Worm (Caenorhabditis elegans) whole organism, midembryonic: ENCODE results near the gene Y42G9A.2.

Source experiments
- T22C8.4 ChIP-seq: fragments of 200-800 bp; sonication (Bioruptor generic); IDR thresholded peaks from 2 replicates; pipeline ENCODE4 v1.3.6; 2022; ENCODE audit warnings: missing genetic modification characterization, missing compliant biosample characterization
- cog-1 ChIP-seq: sonication (generic microtip); optimal IDR thresholded peaks from 2 replicates; lab custom pipeline; 2016; ENCODE audit warnings: missing genetic modification characterization, missing compliant biosample characterization
- flt-1 ChIP-seq: fragments of 200-800 bp; sonication (Bioruptor generic); IDR thresholded peaks from 2 replicates; pipeline ENCODE4 v1.3.6; 2022; ENCODE audit warnings: missing genetic modification characterization, missing compliant biosample characterization
- klf-2 ChIP-seq: fragments of 200-800 bp; sonication (Bioruptor generic); conservative IDR thresholded peaks from 2 replicates; pipeline ENCODE4 v1.3.6; 2022; ENCODE audit warnings: missing genetic modification reagents, missing genetic modification characterization, missing compliant biosample characterization
- med-1 ChIP-seq: sonication (generic microtip); optimal IDR thresholded peaks from 2 replicates; lab custom pipeline; 2017; ENCODE audit warnings: missing genetic modification characterization, mild to moderate bottlenecking, missing compliant biosample characterization, antibody characterized with exemption, missing genetic modification reagents; ENCODE audit not compliant: insufficient read depth
- ref-1 ChIP-seq: fragments of 200-800 bp; sonication (Bioruptor generic); conservative IDR thresholded peaks from 2 replicates; pipeline ENCODE4 v1.3.6; 2022; ENCODE audit warnings: missing genetic modification reagents, missing genetic modification characterization, missing compliant biosample characterization
- tab-1 ChIP-seq: fragments of 200-800 bp; sonication (Bioruptor generic); IDR thresholded peaks from 2 replicates; pipeline ENCODE4 v1.3.6; 2022; ENCODE audit warnings: missing genetic modification characterization, missing compliant biosample characterization
- ztf-23 ChIP-seq: fragments of 200-800 bp; sonication (Bioruptor generic); IDR thresholded peaks from 2 replicates; pipeline ENCODE4 v1.3.6; 2022; ENCODE audit warnings: missing genetic modification reagents, missing genetic modification characterization, missing compliant biosample characterization
- ztf-29 ChIP-seq: fragments of 200-800 bp; sonication (Bioruptor generic); IDR thresholded peaks from 2 replicates; pipeline ENCODE4 v1.3.6; 2022; ENCODE audit warnings: missing genetic modification reagents, missing genetic modification characterization, missing compliant biosample characterization

Y42G9A.2 gene

DNA sequence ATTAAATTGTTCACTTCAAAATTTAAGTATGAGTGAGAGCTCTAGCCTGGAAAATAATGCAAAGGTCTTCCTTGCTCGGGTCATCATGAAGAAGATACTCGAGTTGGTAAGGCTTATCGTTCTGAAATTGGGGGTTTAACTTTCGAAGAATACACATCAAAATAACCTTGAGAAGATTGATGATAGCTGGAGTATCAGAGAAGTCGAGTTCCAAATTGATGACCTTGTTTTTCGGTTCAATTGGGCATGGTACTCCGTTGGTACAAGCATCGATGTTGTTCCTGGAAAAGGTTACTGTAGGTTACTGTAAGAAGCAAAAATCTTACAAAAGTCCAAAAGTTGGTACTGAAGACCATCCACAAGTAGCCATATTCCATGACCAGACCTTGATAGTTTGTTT, 28.2 kb downstream of the Y42G9A.2 start:
- TF ChIP-seq med-1 (GFP tag; lab: Kevin White, UChicago) (no peak), ref-1 (no peak), T22C8.4 (no peak), klf-2 (GFP tag; lab: Robert Waterston, UW) (no peak), tab-1 (GFP tag; lab: Robert Waterston, UW) (no peak)

DNA sequence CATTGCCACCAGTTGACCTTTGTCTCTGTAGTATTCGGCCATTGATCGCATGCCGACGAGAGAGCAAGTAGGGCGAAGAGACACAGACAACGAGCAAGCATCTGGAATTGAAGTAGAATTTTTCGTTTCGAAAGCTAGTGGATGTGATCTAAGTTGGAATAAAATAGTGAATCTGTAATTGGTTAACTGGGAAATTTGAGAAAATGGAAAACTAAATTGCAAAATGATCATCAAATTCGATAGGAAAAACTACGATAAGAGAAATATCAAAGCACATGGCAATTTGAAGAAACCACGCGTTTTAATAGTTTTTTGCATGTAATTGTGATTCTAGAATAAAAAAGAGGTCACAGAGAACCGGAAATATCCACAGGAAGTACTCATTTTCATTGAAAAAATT, 28.8 kb downstream of the Y42G9A.2 start, which contains the start of gene F42A10.6:
TSS of gene F42A10.6 (minus strand) at position 101 of the 400 bp plus-strand sequence.
- TF ChIP-seq klf-2 (GFP tag; lab: Robert Waterston, UW) (no peak), tab-1 (GFP tag; lab: Robert Waterston, UW) (no peak), cog-1 (tag; lab: Kevin White, UChicago) (no peak), T22C8.4 (no peak), ref-1 (no peak), ztf-23 (no peak), med-1 (GFP tag; lab: Kevin White, UChicago) (no peak), flt-1 (GFP tag; lab: Robert Waterston, UW) (no peak), ztf-29 (GFP tag; lab: Robert Waterston, UW) (no peak)

DNA sequence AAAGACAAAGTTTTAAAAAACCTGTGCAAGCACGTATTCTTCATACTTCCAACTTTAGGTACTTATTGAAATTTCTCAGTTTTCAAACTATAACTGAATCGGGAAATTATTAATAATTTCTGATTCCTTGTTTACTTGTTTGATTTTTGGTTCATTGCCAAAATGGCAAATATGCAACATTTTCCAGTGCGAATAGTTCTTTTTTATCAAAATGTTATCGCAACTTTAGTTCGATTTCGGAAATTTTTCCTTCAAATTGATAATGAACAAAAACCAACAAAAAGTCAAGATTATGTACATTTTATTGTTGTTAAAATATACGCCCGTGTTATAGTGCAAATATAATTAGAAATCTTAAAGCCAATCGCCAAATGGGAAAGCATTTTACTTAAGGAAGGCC, 29.6 kb downstream of the Y42G9A.2 start:
- TF ChIP-seq tab-1 (GFP tag; lab: Robert Waterston, UW) (no peak), klf-2 (GFP tag; lab: Robert Waterston, UW) (no peak), cog-1 (tag; lab: Kevin White, UChicago) (no peak), ref-1 (no peak), med-1 (GFP tag; lab: Kevin White, UChicago) (no peak), flt-1 (GFP tag; lab: Robert Waterston, UW) (no peak), T22C8.4 (no peak), ztf-29 (GFP tag; lab: Robert Waterston, UW) (no peak), ztf-23 (no peak)

DNA sequence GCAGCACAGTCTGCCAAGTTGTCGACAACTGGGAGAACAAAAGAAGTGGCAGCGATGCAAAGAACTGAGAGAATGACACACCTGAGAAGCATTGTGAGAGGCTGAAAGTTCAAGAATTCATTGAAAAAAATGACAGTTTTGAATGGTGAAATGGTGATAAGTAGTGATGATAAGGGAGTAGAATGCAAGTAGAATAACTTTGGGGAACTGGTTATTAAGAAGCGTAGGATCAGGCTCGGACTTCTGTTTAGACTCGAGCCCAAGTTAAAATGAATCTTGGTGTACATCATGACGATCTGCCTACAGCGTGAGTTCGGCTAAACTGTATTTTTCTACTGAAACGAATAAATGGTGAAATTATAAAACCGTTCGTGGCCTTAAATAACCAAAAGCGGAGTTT, 30.6 kb downstream of the Y42G9A.2 start, which contains the start of gene F42A10.7:
TSS of gene F42A10.7 (minus strand) at position 101 of the 400 bp plus-strand sequence.
- no peak for TF ChIP-seq klf-2 (GFP tag; lab: Robert Waterston, UW)
- TF ChIP-seq ztf-23 = no peak
- TF ChIP-seq T22C8.4 = no peak
- no peak for TF ChIP-seq flt-1 (GFP tag; lab: Robert Waterston, UW)
- no peak for TF ChIP-seq med-1 (GFP tag; lab: Kevin White, UChicago)
- no peak for TF ChIP-seq cog-1 (tag; lab: Kevin White, UChicago)
- no peak for TF ChIP-seq ref-1
- TF ChIP-seq ztf-29 (GFP tag; lab: Robert Waterston, UW) = no peak
- no peak for TF ChIP-seq tab-1 (GFP tag; lab: Robert Waterston, UW)

DNA sequence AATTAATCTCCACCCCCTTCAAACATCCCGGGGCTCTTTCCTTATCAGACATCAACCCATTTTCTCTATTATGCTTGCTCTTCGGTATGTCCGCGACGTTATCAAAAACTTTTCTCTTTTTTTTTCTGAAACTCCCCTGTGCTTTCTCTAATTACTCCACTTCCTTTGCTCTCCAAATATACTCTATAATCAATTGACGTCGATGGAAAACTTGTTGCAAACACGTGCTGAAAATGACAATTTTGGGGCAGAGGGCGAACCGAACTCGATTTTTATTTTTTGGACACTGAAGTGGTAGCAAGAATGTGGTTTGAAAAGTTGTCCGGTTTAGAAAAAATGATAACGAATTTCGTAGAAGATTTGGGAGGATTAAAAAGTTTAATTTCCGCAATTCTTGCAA, 31.1 kb downstream of the Y42G9A.2 start:
- no peak for TF ChIP-seq T22C8.4
- TF ChIP-seq klf-2 (GFP tag; lab: Robert Waterston, UW) = no peak
- no peak for TF ChIP-seq tab-1 (GFP tag; lab: Robert Waterston, UW)

DNA sequence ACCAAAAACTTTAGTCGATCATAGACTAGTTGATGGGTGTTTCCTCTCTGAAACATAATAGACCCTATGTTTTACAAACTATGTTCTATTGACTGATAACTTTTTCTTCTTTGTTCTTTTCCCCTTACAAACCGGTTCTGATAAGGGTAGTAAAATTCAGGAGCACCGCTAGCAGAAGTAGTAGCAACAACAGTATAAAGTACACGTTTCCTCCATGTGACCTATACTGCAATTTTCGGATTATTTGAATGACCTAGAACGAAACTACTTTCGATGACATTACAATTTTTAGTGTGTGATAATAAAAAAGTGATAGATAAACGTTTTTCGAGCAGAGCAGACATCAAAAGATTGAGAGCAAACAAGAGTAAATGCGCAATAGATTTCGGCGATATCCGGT, 32.3 kb downstream of the Y42G9A.2 start:
- TF ChIP-seq T22C8.4 (no peak), med-1 (GFP tag; lab: Kevin White, UChicago) (no peak), ref-1 (no peak), ztf-23 (no peak), flt-1 (GFP tag; lab: Robert Waterston, UW) (no peak), klf-2 (GFP tag; lab: Robert Waterston, UW) (no peak), tab-1 (GFP tag; lab: Robert Waterston, UW) (no peak), cog-1 (tag; lab: Kevin White, UChicago) (no peak), ztf-29 (GFP tag; lab: Robert Waterston, UW) (no peak)

DNA sequence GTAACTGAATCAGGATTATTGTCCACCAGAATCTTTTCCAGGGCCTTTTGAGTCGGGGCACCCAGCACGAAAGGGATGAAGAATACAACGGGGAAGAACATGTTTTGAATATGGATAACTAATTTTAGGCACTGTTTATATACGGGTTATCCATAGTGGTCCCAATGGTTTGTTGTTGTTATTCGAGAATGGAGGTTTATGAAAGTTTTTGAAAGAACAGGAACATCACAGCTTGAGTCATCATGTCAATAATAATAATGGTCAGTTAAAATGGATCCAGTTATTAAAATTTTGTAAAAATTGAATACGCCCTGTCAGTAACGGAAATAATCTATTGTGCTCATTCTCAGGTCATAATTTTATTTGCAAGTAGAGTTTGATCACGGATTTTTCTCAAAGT, 35.1 kb downstream of the Y42G9A.2 start, which contains the start of gene nas-28:
TSS of gene nas-28 (minus strand) at position 101 of the 400 bp plus-strand sequence.
- TF ChIP-seq tab-1 (GFP tag; lab: Robert Waterston, UW) (no peak), med-1 (GFP tag; lab: Kevin White, UChicago) (no peak), ztf-23 (no peak), ref-1 (no peak), cog-1 (tag; lab: Kevin White, UChicago) (no peak), flt-1 (GFP tag; lab: Robert Waterston, UW) (no peak), klf-2 (GFP tag; lab: Robert Waterston, UW) (no peak), T22C8.4 (no peak), ztf-29 (GFP tag; lab: Robert Waterston, UW) (no peak)

DNA sequence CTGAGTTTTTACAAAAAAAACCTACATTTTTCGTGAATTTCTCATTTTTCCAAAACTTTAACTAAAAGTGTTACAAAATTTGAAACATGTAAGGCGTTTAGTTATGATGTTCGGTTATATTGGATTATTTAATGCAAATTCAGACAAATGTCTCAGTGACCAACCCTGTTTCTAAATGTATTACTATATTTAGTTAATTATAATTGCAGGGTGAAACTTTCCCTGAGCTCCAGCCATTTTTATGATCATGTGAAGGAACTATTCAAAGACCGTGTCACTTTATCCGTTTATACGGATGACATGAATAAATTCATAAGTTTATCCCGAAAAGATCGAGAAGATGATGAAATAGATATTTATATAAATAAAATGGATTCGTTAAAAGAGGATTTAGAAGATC, 42.8 kb downstream of the Y42G9A.2 start, which contains the start of gene C23G10.5:
TSS of gene C23G10.5 (plus strand) at position 301 of the 400 bp plus-strand sequence.
- TF ChIP-seq ztf-23 (no peak), ztf-29 (GFP tag; lab: Robert Waterston, UW) (no peak), med-1 (GFP tag; lab: Kevin White, UChicago) (no peak), flt-1 (GFP tag; lab: Robert Waterston, UW) (no peak), ref-1 (no peak), tab-1 (GFP tag; lab: Robert Waterston, UW) (no peak), klf-2 (GFP tag; lab: Robert Waterston, UW) (no peak), cog-1 (tag; lab: Kevin White, UChicago) (no peak), T22C8.4 (no peak)

DNA sequence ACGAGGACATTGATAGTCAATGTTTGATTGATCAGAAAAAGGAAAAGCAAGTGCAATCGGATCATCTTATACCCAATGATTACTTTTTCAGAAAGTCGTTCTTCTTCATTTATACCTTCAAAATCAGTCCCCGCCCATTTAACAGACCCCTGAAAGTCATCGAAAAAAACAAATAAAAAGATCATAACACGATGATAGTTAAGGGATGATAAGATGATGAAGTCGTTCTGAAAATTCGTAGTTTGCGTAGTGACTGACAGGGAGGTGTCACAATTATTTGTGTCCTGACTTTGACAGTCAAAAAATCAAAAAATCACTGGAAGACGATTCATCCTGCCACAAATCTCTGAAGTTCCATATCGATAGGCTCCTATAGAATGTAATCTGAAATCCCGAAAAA, 46.5 kb downstream of the Y42G9A.2 start, which contains the start of gene ugt-66:
TSS of gene ugt-66 (minus strand) at position 101 of the 400 bp plus-strand sequence.
- TF ChIP-seq tab-1 (GFP tag; lab: Robert Waterston, UW) (no peak), T22C8.4 (no peak), klf-2 (GFP tag; lab: Robert Waterston, UW) (no peak), cog-1 (tag; lab: Kevin White, UChicago) (no peak), med-1 (GFP tag; lab: Kevin White, UChicago) (no peak), ref-1 (no peak), ztf-23 (no peak), flt-1 (GFP tag; lab: Robert Waterston, UW) (no peak)

DNA sequence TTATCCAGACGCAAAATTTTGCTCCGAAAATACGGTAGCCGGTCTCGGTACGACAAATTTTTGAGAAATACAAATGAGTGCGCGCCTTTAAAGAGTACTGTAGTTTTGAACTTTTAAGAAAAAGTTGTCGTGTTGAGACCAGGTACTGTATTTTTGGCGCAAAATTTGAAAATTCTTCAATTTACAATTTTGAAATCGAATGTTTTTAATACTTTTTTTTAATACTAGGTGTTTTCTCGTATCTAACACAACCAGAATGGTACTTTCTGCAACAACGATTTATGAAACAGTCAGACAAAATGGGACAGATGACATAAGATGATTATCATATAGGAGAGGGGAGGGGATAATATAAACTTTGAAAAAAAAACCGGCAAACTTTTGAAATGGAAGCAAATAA, 47.7 kb downstream of the Y42G9A.2 start:
- TF ChIP-seq cog-1 (tag; lab: Kevin White, UChicago) (no peak), tab-1 (GFP tag; lab: Robert Waterston, UW) (no peak), flt-1 (GFP tag; lab: Robert Waterston, UW) (no peak), ref-1 (no peak), T22C8.4 (no peak), ztf-23 (no peak), ztf-29 (GFP tag; lab: Robert Waterston, UW) (no peak), klf-2 (GFP tag; lab: Robert Waterston, UW) (no peak), med-1 (GFP tag; lab: Kevin White, UChicago) (no peak)
